Fruit fly (Drosophila melanogaster): Measurements from ENCODE around the gene GATAd.
A peak's percentile ranks its signal among the peaks of the same experiment; 100 is the strongest.

The GATAd gene

dm6 chr2L:10372297-10372696 lies 38.8 kb downstream of the GATAd start:
- TF ChIP-seq CG15336 (GFP tag; IDR thresholded peaks at IDR 0.05) (no peak), CG7368 (GFP tag; optimal IDR thresholded peaks at IDR 0.05) (no peak), CG6163 (GFP tag; IDR thresholded peaks at IDR 0.05) (no peak), CG34406 (GFP tag; optimal IDR thresholded peaks at IDR 0.05) (no peak), Eip78C (GFP tag) (peak; percentile 8)

dm6 chr2L:10373605-10374269 lies 40.2 kb downstream of the GATAd start, which contains the start of gene rho-5:
Gene rho-5 (minus strand): TSS chr2L:10373900.
- TF ChIP-seq CG11762 (GFP tag; optimal IDR thresholded peaks at IDR 0.05; ENCODE audit: insufficient read depth) (no peak), Hr4 (GFP tag; optimal IDR thresholded peaks at IDR 0.05) (peak; percentile 9), Eip93F (GFP tag; optimal IDR thresholded peaks at IDR 0.05) (no peak)

- peak; percentile 67; the same call in 2 of the 3 replicates for TF ChIP-seq CG8119 (GFP tag; IDR thresholded peaks at IDR 0.05)
- TF ChIP-seq CG15336 (GFP tag; IDR thresholded peaks at IDR 0.05), result peak; percentile 79
- TF ChIP-seq dsx (GFP tag; optimal IDR thresholded peaks at IDR 0.05; ENCODE audit: poor library complexity, severe bottlenecking), result peak; percentile 36
- TF ChIP-seq CG6808 (GFP tag; optimal IDR thresholded peaks at IDR 0.05), result peak; percentile 24
- peak; percentile 43 for TF ChIP-seq CG6854 (GFP tag; optimal IDR thresholded peaks at IDR 0.05)
- no peak for TF ChIP-seq lz (GFP tag; optimal IDR thresholded peaks at IDR 0.05)
- TF ChIP-seq CG3032 (tag; optimal IDR thresholded peaks at IDR 0.05), result peak; percentile 65
- no peak for TF ChIP-seq Met (GFP tag; optimal IDR thresholded peaks at IDR 0.05)
- TF ChIP-seq acj6 (GFP tag; optimal IDR thresholded peaks at IDR 0.05), result no peak
- TF ChIP-seq CG10631 (GFP tag; optimal IDR thresholded peaks at IDR 0.05), result peak; percentile 46
- TF ChIP-seq Hr38 (GFP tag; optimal IDR thresholded peaks at IDR 0.05), result no peak
- TF ChIP-seq CG34406 (GFP tag; optimal IDR thresholded peaks at IDR 0.05), result peak; percentile 51
- TF ChIP-seq Eip75B (GFP tag; optimal IDR thresholded peaks at IDR 0.05), result no peak
- TF ChIP-seq ss (GFP tag; optimal IDR thresholded peaks at IDR 0.05), result no peak
- peak; percentile 7 for TF ChIP-seq CG10669 (GFP tag; optimal IDR thresholded peaks at IDR 0.05)
- no peak for TF ChIP-seq CG16779 (tag; optimal IDR thresholded peaks at IDR 0.05)
- TF ChIP-seq pdm3 (GFP tag; optimal IDR thresholded peaks at IDR 0.05), result no peak
- TF ChIP-seq svp (GFP tag), result no peak
- TF ChIP-seq fd85E (GFP tag; optimal IDR thresholded peaks at IDR 0.05), result no peak
- TF ChIP-seq CG6792 (GFP tag; optimal IDR thresholded peaks at IDR 0.05), result peak; percentile 37
- peak; percentile 8 for TF ChIP-seq achi (GFP tag; optimal IDR thresholded peaks at IDR 0.05)
- no peak for TF ChIP-seq Hr39 (GFP tag; optimal IDR thresholded peaks at IDR 0.05)
- TF ChIP-seq spab (GFP tag; optimal IDR thresholded peaks at IDR 0.05), result no peak
- TF ChIP-seq dac (GFP tag; optimal IDR thresholded peaks at IDR 0.05), result no peak
- peak; percentile 60 for TF ChIP-seq Ets96B (tag; optimal IDR thresholded peaks at IDR 0.05)
- TF ChIP-seq Lpt (GFP tag; optimal IDR thresholded peaks at IDR 0.05), result no peak
- TF ChIP-seq CG8319 (GFP tag; optimal IDR thresholded peaks at IDR 0.05), result no peak
- no peak for TF ChIP-seq CG9139 (GFP tag; optimal IDR thresholded peaks at IDR 0.05)
- TF ChIP-seq Ets21C (GFP tag; optimal IDR thresholded peaks at IDR 0.05), result no peak
- peak; percentile 70 for TF ChIP-seq Eip78C (GFP tag)
- peak; percentile 22; the same call in 1 of the 2 replicates for TF ChIP-seq Gug (GFP tag; IDR thresholded peaks at IDR 0.05)
- TF ChIP-seq topi (GFP tag; optimal IDR thresholded peaks at IDR 0.05), result no peak
- no peak; the same call in 2 of the 3 replicates for TF ChIP-seq CG6163 (GFP tag; IDR thresholded peaks at IDR 0.05)
- no peak for TF ChIP-seq Eip93F (GFP tag; optimal IDR thresholded peaks at IDR 0.05)
- no peak for TF ChIP-seq OdsH (GFP tag; optimal IDR thresholded peaks at IDR 0.05)
- TF ChIP-seq esn (GFP tag; optimal IDR thresholded peaks at IDR 0.05), result peak; percentile 49
- TF ChIP-seq salr (GFP tag; optimal IDR thresholded peaks at IDR 0.05), result no peak
- no peak for TF ChIP-seq cyc (GFP tag; optimal IDR thresholded peaks at IDR 0.05)
- TF ChIP-seq Smox (GFP tag; optimal IDR thresholded peaks at IDR 0.05), result no peak
Measured at dm6 chr2L:10375464-10376236, 42.1 kb downstream of the GATAd start, which contains the start of the genes CG33303 and dpr19. Gene CG33303 (minus strand): TSS chr2L:10375757. Gene dpr19 (plus strand): TSS chr2L:10376168.

Measured in whole organism, prepupa.